Worm (Caenorhabditis elegans) whole organism, mixed stage, embryonic: ENCODE data around the gene T22F3.12.

Experiments
- bed-3 ChIP-seq: fragments of 200-800 bp; sonication (Bioruptor generic); optimal IDR thresholded peaks from 3 replicates; lab custom pipeline; 2018; ENCODE audit warnings: mild to moderate bottlenecking, missing genetic modification characterization, moderate library complexity, missing compliant biosample characterization
- blmp-1 ChIP-seq: fragments of 150-350 bp; optimal IDR thresholded peaks from 2 replicates; lab custom pipeline; 2014; ENCODE audit warnings: missing biosample characterization, missing genetic modification characterization
- ces-1 ChIP-seq: fragments of 150-350 bp; optimal IDR thresholded peaks from 2 replicates; lab custom pipeline; 2014; ENCODE audit warnings: missing biosample characterization, missing genetic modification reagents, missing genetic modification characterization
- flh-1 ChIP-seq: fragments of 200-800 bp; sonication (Bioruptor generic); optimal IDR thresholded peaks from 2 replicates; lab custom pipeline; 2018; ENCODE audit warnings: mild to moderate bottlenecking, missing genetic modification characterization, moderate library complexity, missing compliant biosample characterization
- lin-13 ChIP-seq: fragments of 150-350 bp; optimal IDR thresholded peaks from 2 replicates; lab custom pipeline; 2014; ENCODE audit warnings: missing biosample characterization, missing genetic modification characterization
- lin-32 ChIP-seq: fragments of 200-800 bp; sonication (Bioruptor generic); optimal IDR thresholded peaks from 2 replicates; lab custom pipeline; 2018; ENCODE audit warnings: mild to moderate bottlenecking, missing genetic modification characterization, missing compliant biosample characterization
- lsy-2 ChIP-seq: fragments of 150-350 bp; optimal IDR thresholded peaks from 2 replicates; lab custom pipeline; 2014; ENCODE audit warnings: missing biosample characterization, missing genetic modification characterization
- mab-5 ChIP-seq: fragments of 150-350 bp; optimal IDR thresholded peaks from 2 replicates; lab custom pipeline; 2014; ENCODE audit warnings: missing biosample characterization, missing genetic modification characterization
- nhr-76 ChIP-seq: sonication (generic microtip); optimal IDR thresholded peaks from 2 replicates; lab custom pipeline; 2017; ENCODE audit warnings: missing biosample characterization, missing genetic modification characterization
- sem-2 ChIP-seq: fragments of 200-800 bp; sonication (Bioruptor generic); optimal IDR thresholded peaks from 2 replicates; lab custom pipeline; 2018; ENCODE audit warnings: mild to moderate bottlenecking, missing genetic modification characterization, missing compliant biosample characterization
- snpc-4 ChIP-seq: fragments of 150-350 bp; optimal IDR thresholded peaks from 2 replicates; lab custom pipeline; 2014; ENCODE audit warnings: missing biosample characterization, missing genetic modification characterization
- unc-62 ChIP-seq: fragments of 150-350 bp; optimal IDR thresholded peaks from 2 replicates; lab custom pipeline; 2014; ENCODE audit warnings: missing biosample characterization, missing genetic modification reagents, missing genetic modification characterization

- no peak for TF ChIP-seq flh-1
- TF ChIP-seq unc-62 (GFP tag; lab: Kevin White, UChicago): no peak
- TF ChIP-seq lin-13 (tag; lab: Kevin White, UChicago): no peak
- TF ChIP-seq blmp-1 (tag; lab: Kevin White, UChicago): no peak
- no peak for TF ChIP-seq bed-3 (GFP tag; lab: Kevin White, UChicago)
- no peak for TF ChIP-seq sem-2 (GFP tag; lab: Kevin White, UChicago)
- no peak for TF ChIP-seq mab-5 (tag; lab: Kevin White, UChicago)
- no peak for TF ChIP-seq snpc-4
- TF ChIP-seq ces-1 (GFP tag; lab: Kevin White, UChicago): no peak
- no peak for TF ChIP-seq lsy-2 (tag; lab: Kevin White, UChicago)
- no peak for TF ChIP-seq lin-32 (GFP tag; lab: Kevin White, UChicago)
- TF ChIP-seq nhr-76 (tag; lab: Kevin White, UChicago): no peak
Measured at ce11 chrV:3594936-3595335, 2.9 kb upstream of the T22F3.12 start, which contains the start of gene srh-213.
